Fruit fly (Drosophila melanogaster): Measurements from ENCODE around the gene Flad2.

The Flad2 gene

dm6 chr2L:13398614-13399161, 13.6 kb upstream of the Flad2 start, which contains the start of the genes CG10859 and CG7110 (continued):
- TF ChIP-seq CG12071 (GFP tag; optimal IDR thresholded peaks at IDR 0.05) (peak; percentile 42), tx (GFP tag; optimal IDR thresholded peaks at IDR 0.05) (no peak), Dll (GFP tag; IDR thresholded peaks at IDR 0.05; ENCODE audit: partially characterized antibody) (no peak), E2f2 (GFP tag; IDR thresholded peaks at IDR 0.05) (peak; percentile 89), CG4820 (GFP tag; optimal IDR thresholded peaks at IDR 0.05) (no peak), Max (GFP tag; optimal IDR thresholded peaks at IDR 0.05) (peak; percentile 59), CG6175 (GFP tag; IDR thresholded peaks at IDR 0.05) (no peak), CG3847 (GFP tag; IDR thresholded peaks at IDR 0.05) (peak; percentile 54; the same call in 1 of the 2 replicates), Trl (optimal IDR thresholded peaks at IDR 0.05) (no peak), Trl (GFP tag; optimal IDR thresholded peaks at IDR 0.05) (no peak), klu (GFP tag; IDR thresholded peaks at IDR 0.05) (no peak), emc (GFP tag; optimal IDR thresholded peaks at IDR 0.05) (no peak), CG17328 (GFP tag; IDR thresholded peaks at IDR 0.05) (peak; percentile 14; the same call in 1 of the 2 replicates), CG17186 (GFP tag; optimal IDR thresholded peaks at IDR 0.05) (peak; percentile 99), da (GFP tag; optimal IDR thresholded peaks at IDR 0.05) (no peak), tll (GFP tag; optimal IDR thresholded peaks at IDR 0.05) (no peak), CG7963 (GFP tag; IDR thresholded peaks at IDR 0.05; ENCODE audit: partially characterized antibody) (no peak), CG33213 (GFP tag; optimal IDR thresholded peaks at IDR 0.05) (peak; percentile 56), CG3838 (GFP tag; optimal IDR thresholded peaks at IDR 0.05) (no peak), CG6765 (GFP tag; optimal IDR thresholded peaks at IDR 0.05) (peak; percentile 72), pzg (GFP tag; optimal IDR thresholded peaks at IDR 0.05) (peak; percentile 85), CG12659 (GFP tag; optimal IDR thresholded peaks at IDR 0.05) (peak; percentile 80), CG7357 (GFP tag; IDR thresholded peaks at IDR 0.05) (no peak), nerfin-1 (tag; optimal IDR thresholded peaks at IDR 0.05) (peak; percentile 51), Sox102F (GFP tag; optimal IDR thresholded peaks at IDR 0.05) (no peak), mirr (GFP tag; optimal IDR thresholded peaks at IDR 0.05) (peak; percentile 55), dmrt11E (tag; optimal IDR thresholded peaks at IDR 0.05) (peak; percentile 31), CG1529 (GFP tag; optimal IDR thresholded peaks at IDR 0.05) (peak; percentile 3), CG6791 (GFP tag; IDR thresholded peaks at IDR 0.05; ENCODE audit: partially characterized antibody) (no peak), p53 (GFP tag; optimal IDR thresholded peaks at IDR 0.05) (no peak), CG1024 (GFP tag; IDR thresholded peaks at IDR 0.05) (peak; percentile 21; the same call in 1 of the 2 replicates), B-H1 (GFP tag; IDR thresholded peaks at IDR 0.05) (no peak), seq (GFP tag; IDR thresholded peaks at IDR 0.05) (no peak), bbx (GFP tag; IDR thresholded peaks at IDR 0.05; ENCODE audit: partially characterized antibody) (no peak), CG17361 (GFP tag; IDR thresholded peaks at IDR 0.05) (peak; percentile 38; the same call in 2 of the 3 replicates), CG9817 (tag; optimal IDR thresholded peaks at IDR 0.05) (peak; percentile 24), CG4854 (GFP tag; optimal IDR thresholded peaks at IDR 0.05) (peak; percentile 18), Sox100B (GFP tag; optimal IDR thresholded peaks at IDR 0.05) (peak; percentile 52), CG1602 (GFP tag; optimal IDR thresholded peaks at IDR 0.05) (no peak), CG15073 (GFP tag; optimal IDR thresholded peaks at IDR 0.05) (no peak), insv (GFP tag; optimal IDR thresholded peaks at IDR 0.05) (peak in 1 of 2 experiments; percentile 50), wek (GFP tag; optimal IDR thresholded peaks at IDR 0.05) (peak; percentile 88), Meics (GFP tag; optimal IDR thresholded peaks at IDR 0.05) (peak; percentile 79), Jarid2 (GFP tag; optimal IDR thresholded peaks at IDR 0.05) (peak; percentile 16), Dfd (GFP tag; optimal IDR thresholded peaks at IDR 0.05) (no peak), sens (GFP tag) (peak; percentile 21), CG14014 (GFP tag; IDR thresholded peaks at IDR 0.05) (peak; percentile 26; the same call in 1 of the 2 replicates), Deaf1 (tag; optimal IDR thresholded peaks at IDR 0.05) (no peak), org-1 (GFP tag; optimal IDR thresholded peaks at IDR 0.05) (no peak), HmgD (GFP tag; optimal IDR thresholded peaks at IDR 0.05) (no peak), wdn (GFP tag; IDR thresholded peaks at IDR 0.05) (no peak)

Measured in whole organism, embryonic.